Worm (Caenorhabditis elegans) whole organism, early embryonic: Measurements from ENCODE around the gene sulp-5.

Experiments
- B0310.2 ChIP-seq: sonication (generic microtip); optimal IDR thresholded peaks from 2 replicates; lab custom pipeline; 2016; ENCODE audit warnings: mild to moderate bottlenecking, missing genetic modification characterization, missing compliant biosample characterization
- F13C5.2 ChIP-seq: sonication (generic microtip); optimal IDR thresholded peaks from 2 replicates; lab custom pipeline; 2017; ENCODE audit warnings: mild to moderate bottlenecking, missing genetic modification characterization, inconsistent platforms, missing compliant biosample characterization
- aly-1 ChIP-seq: sonication (generic microtip); optimal IDR thresholded peaks from 2 replicates; lab custom pipeline; 2016; ENCODE audit warnings: missing genetic modification characterization, missing compliant biosample characterization
- ama-1 ChIP-seq: fragments of 150-350 bp; optimal IDR thresholded peaks from 2 replicates; lab custom pipeline; 2014
- ceh-13 ChIP-seq: fragments of 200-800 bp; sonication (Bioruptor generic); optimal IDR thresholded peaks from 2 replicates; lab custom pipeline; 2018; ENCODE audit warnings: mild to moderate bottlenecking, missing genetic modification characterization, missing compliant biosample characterization
- ceh-36 ChIP-seq: sonication (generic microtip); optimal IDR thresholded peaks from 2 replicates; lab custom pipeline; 2016; ENCODE audit warnings: missing genetic modification characterization, inconsistent platforms, missing compliant biosample characterization
- hmbx-1 ChIP-seq: sonication (generic microtip); optimal IDR thresholded peaks from 2 replicates; lab custom pipeline; 2016; ENCODE audit warnings: mild to moderate bottlenecking, missing genetic modification characterization, missing compliant biosample characterization
- pes-1 ChIP-seq: fragments of 200-800 bp; sonication (Bioruptor generic); IDR thresholded peaks from 2 replicates; pipeline ENCODE4 v1.3.6; 2022; ENCODE audit warnings: missing genetic modification reagents, missing genetic modification characterization, missing compliant biosample characterization
- sea-1 ChIP-seq: fragments of 200-800 bp; sonication (Bioruptor generic); conservative IDR thresholded peaks from 2 replicates; pipeline ENCODE4 v1.3.6; 2022; ENCODE audit warnings: missing genetic modification characterization, missing compliant biosample characterization
- tra-4 ChIP-seq: sonication (generic microtip); optimal IDR thresholded peaks from 2 replicates; lab custom pipeline; 2017; ENCODE audit warnings: missing genetic modification characterization, missing compliant biosample characterization

- TF ChIP-seq pes-1 (GFP tag; lab: Robert Waterston, UW), result no peak
- no peak for TF ChIP-seq F13C5.2 (tag; lab: Kevin White, UChicago)
- no peak for TF ChIP-seq sea-1
- TF ChIP-seq tra-4, result no peak
- no peak for TF ChIP-seq ama-1 (lab: Kevin White, UChicago)
- TF ChIP-seq ceh-13 (GFP tag; lab: Kevin White, UChicago), result no peak
- TF ChIP-seq hmbx-1 (tag; lab: Kevin White, UChicago), result no peak
- TF ChIP-seq ceh-36 (tag; lab: Kevin White, UChicago), result no peak
- TF ChIP-seq B0310.2, result no peak
- TF ChIP-seq aly-1 (tag; lab: Kevin White, UChicago), result no peak
Observed at ce11 chrV:11889115-11889935, 9.5 kb downstream of the sulp-5 start.
